Worm (Caenorhabditis elegans) whole organism, early embryonic: ENCODE measurements around the gene F32H5.4.

ENCODE experiments used
- B0310.2 ChIP-seq: sonication (generic microtip); optimal IDR thresholded peaks from 2 replicates; lab custom pipeline; 2016; ENCODE audit warnings: mild to moderate bottlenecking, missing genetic modification characterization, missing compliant biosample characterization
- ama-1 ChIP-seq: fragments of 150-350 bp; optimal IDR thresholded peaks from 2 replicates; lab custom pipeline; 2014
- flt-1 ChIP-seq: fragments of 200-800 bp; sonication (Bioruptor generic); IDR thresholded peaks from 2 replicates; pipeline ENCODE4 v1.3.6; 2022; ENCODE audit warnings: missing genetic modification characterization, missing compliant biosample characterization
- hmg-4 ChIP-seq: fragments of 200-800 bp; sonication (Bioruptor generic); optimal IDR thresholded peaks from 2 replicates; lab custom pipeline; 2018; ENCODE audit warnings: mild to moderate bottlenecking, missing genetic modification characterization, missing compliant biosample characterization
- scrt-1 ChIP-seq: fragments of 200-800 bp; sonication (Bioruptor generic); IDR thresholded peaks from 2 replicates; pipeline ENCODE4 v1.3.6; 2022; ENCODE audit warnings: missing genetic modification characterization, missing compliant biosample characterization
- tbx-37 ChIP-seq: fragments of 200-800 bp; sonication (Bioruptor generic); conservative IDR thresholded peaks from 2 replicates; pipeline ENCODE4 v1.3.6; 2022; ENCODE audit warnings: missing genetic modification reagents, missing genetic modification characterization, missing compliant biosample characterization
- tra-4 ChIP-seq: sonication (generic microtip); optimal IDR thresholded peaks from 2 replicates; lab custom pipeline; 2017; ENCODE audit warnings: missing genetic modification characterization, missing compliant biosample characterization

- TF ChIP-seq ama-1 (lab: Kevin White, UChicago), result no peak
- TF ChIP-seq scrt-1 (GFP tag; lab: Robert Waterston, UW), result no peak
- TF ChIP-seq B0310.2, result no peak
- no peak for TF ChIP-seq tbx-37 (GFP tag; lab: Robert Waterston, UW)
- no peak for TF ChIP-seq hmg-4 (GFP tag; lab: Kevin White, UChicago)
- TF ChIP-seq flt-1 (GFP tag; lab: Robert Waterston, UW), result no peak
- no peak for TF ChIP-seq tra-4 (tag; lab: Kevin White, UChicago)
Observed at ce11 chrV:13371336-13371735, 11.0 kb downstream of the F32H5.4 start.
